Worm (Caenorhabditis elegans): ENCODE results near the gene srj-14.
"Not testable (repeated sequence)": the region's sequence is repeated elsewhere in the genome, so short reads cannot be mapped to it uniquely, and the experiment has no call there.

The srj-14 gene

ce11 chrV:7343522-7343921 is 26.0 kb upstream of the srj-14 start, which contains the start of gene srh-244:
TSS of gene srh-244 (plus strand) at chrV:7343822.
- TF ChIP-seq aptf-3 (GFP tag; IDR thresholded peaks at IDR 0.05) (no peak), rec-8 (tag; optimal IDR thresholded peaks at IDR 0.05) (no peak), F57A8.1 (GFP tag; optimal IDR thresholded peaks at IDR 0.05) (no peak), T26A5.8 (tag; optimal IDR thresholded peaks at IDR 0.05) (no peak), chd-7 (tag; optimal IDR thresholded peaks at IDR 0.05) (no peak), ztf-3 (GFP tag; optimal IDR thresholded peaks at IDR 0.05) (no peak), cebp-1 (GFP tag; IDR thresholded peaks at IDR 0.05) (no peak), cebp-1 (tag; optimal IDR thresholded peaks at IDR 0.05) (no peak), lin-40 (tag; optimal IDR thresholded peaks at IDR 0.05) (no peak), repo-1 (tag; optimal IDR thresholded peaks at IDR 0.05) (no peak), hlh-26 (GFP tag; conservative IDR thresholded peaks at IDR 0.05) (no peak), attf-3 (GFP tag; conservative IDR thresholded peaks at IDR 0.05) (no peak), F49E8.2 (tag; optimal IDR thresholded peaks at IDR 0.05; ENCODE audit: insufficient read depth) (no peak), ceh-79 (tag; optimal IDR thresholded peaks at IDR 0.05) (no peak), him-1 (tag; optimal IDR thresholded peaks at IDR 0.05) (no peak), K12H6.12 (tag; optimal IDR thresholded peaks at IDR 0.05) (no peak)

DNA sequence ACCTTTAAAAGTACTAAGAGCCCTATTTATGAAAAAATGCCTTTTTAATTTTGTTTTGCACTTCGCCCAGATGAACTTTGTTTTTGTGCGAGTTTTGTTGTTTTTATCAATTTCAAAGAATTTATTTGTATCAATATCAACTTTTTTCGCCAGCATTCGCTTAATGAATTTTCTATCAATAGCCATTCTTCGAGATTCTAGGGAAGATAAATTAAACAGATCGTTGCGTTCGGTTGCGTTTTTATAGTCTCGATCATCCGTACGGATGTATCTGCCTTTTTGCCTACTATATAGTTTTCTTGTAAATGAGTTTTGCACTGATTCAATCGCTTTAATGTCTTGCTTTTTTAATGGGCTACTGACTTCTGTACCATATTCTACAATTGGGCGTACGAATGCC is 24.0 kb upstream of the srj-14 start, which contains the start of gene nhr-147:
TSS of gene nhr-147 (plus strand) at position 301 of the 400 bp plus-strand sequence.
- TF ChIP-seq egrh-3 (GFP tag; IDR thresholded peaks at IDR 0.05); gei-17 (GFP tag; optimal IDR thresholded peaks at IDR 0.05); unc-62 (GFP tag; optimal IDR thresholded peaks at IDR 0.05): not testable (repeated sequence)

DNA sequence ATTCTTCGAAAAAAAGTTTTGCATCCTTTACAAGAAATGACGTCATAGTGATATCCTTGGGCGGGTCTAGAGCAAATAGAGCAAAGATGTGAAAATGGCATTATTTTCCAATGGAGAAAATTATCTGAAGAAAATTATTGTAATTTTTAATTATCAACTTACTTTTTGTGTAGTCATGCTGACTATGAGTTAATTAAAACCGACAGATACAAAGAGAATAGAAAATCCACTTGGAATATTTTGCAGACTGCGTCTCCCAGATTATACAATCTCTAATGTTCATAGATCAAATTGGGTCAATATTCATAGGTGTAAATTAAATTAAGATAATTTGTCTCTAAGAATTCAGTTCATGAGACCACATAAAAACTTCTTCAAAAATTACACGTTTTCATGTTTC is 20.0 kb upstream of the srj-14 start, which contains the start of gene nhr-149:
TSS of gene nhr-149 (minus strand) at position 101 of the 400 bp plus-strand sequence.
- TF ChIP-seq attf-6 (GFP tag; IDR thresholded peaks at IDR 0.05) (no peak), aptf-3 (GFP tag; IDR thresholded peaks at IDR 0.05) (no peak), madf-3 (GFP tag; IDR thresholded peaks at IDR 0.05) (no peak)

- TF ChIP-seq lsy-27 (tag; optimal IDR thresholded peaks at IDR 0.05; ENCODE audit: borderline replicate concordance, insufficient read depth) (no peak), athp-1 (tag; optimal IDR thresholded peaks at IDR 0.05) (no peak), unc-62 (GFP tag; optimal IDR thresholded peaks at IDR 0.05) (no peak), nfya-2 (GFP tag; IDR thresholded peaks at IDR 0.05) (no peak), T26A5.8 (tag; optimal IDR thresholded peaks at IDR 0.05) (no peak), F57C9.4 (tag; optimal IDR thresholded peaks at IDR 0.05) (no peak), dox-1 (GFP tag; IDR thresholded peaks at IDR 0.05) (no peak), K12H6.12 (tag; optimal IDR thresholded peaks at IDR 0.05) (no peak), let-607 (tag; optimal IDR thresholded peaks at IDR 0.05) (no peak), ccch-3 (GFP tag; optimal IDR thresholded peaks at IDR 0.05) (no peak), madf-6 (GFP tag; IDR thresholded peaks at IDR 0.05) (no peak), F10E7.11 (tag; optimal IDR thresholded peaks at IDR 0.05) (no peak), T07F8.4 (tag; optimal IDR thresholded peaks at IDR 0.05) (no peak)
Observed at ce11 chrV:7352186-7353053, 17.1 kb upstream of the srj-14 start, which contains the start of the genes srh-231 and srh-275. TSS of gene srh-231 (minus strand) at chrV:7352236. TSS of gene srh-275 (plus strand) at chrV:7353003.

Data from whole organism, young adult.